Worm (Caenorhabditis elegans) whole organism, mixed stage, embryonic: ENCODE results near the gene spot-1.

ENCODE experiments used
- cnd-1 ChIP-seq: fragments of 200-800 bp; sonication (Bioruptor generic); optimal IDR thresholded peaks from 2 replicates; lab custom pipeline; 2018; ENCODE audit warnings: mild to moderate bottlenecking, missing genetic modification characterization, missing compliant biosample characterization
- lin-13 ChIP-seq: fragments of 150-350 bp; optimal IDR thresholded peaks from 2 replicates; lab custom pipeline; 2014; ENCODE audit warnings: missing biosample characterization, missing genetic modification characterization
- pha-4 ChIP-seq: fragments of 150-350 bp; optimal IDR thresholded peaks from 2 replicates; lab custom pipeline; 2018; ENCODE audit warnings: missing biosample characterization, missing genetic modification reagents, missing genetic modification characterization
- tbx-8 ChIP-seq: fragments of 200-800 bp; sonication (Bioruptor generic); optimal IDR thresholded peaks from 2 replicates; lab custom pipeline; 2018; ENCODE audit warnings: mild to moderate bottlenecking, missing genetic modification characterization, moderate library complexity, missing compliant biosample characterization
- ztf-11 ChIP-seq: fragments of 150-350 bp; optimal IDR thresholded peaks from 2 replicates; lab custom pipeline; 2014; ENCODE audit warnings: missing biosample characterization, missing genetic modification characterization

- TF ChIP-seq ztf-11 (tag; lab: Kevin White, UChicago) (no peak), lin-13 (tag; lab: Kevin White, UChicago) (no peak), pha-4 (no peak), tbx-8 (GFP tag; lab: Kevin White, UChicago) (no peak), cnd-1 (tag; lab: Kevin White, UChicago) (no peak)
These were observed 16.1 kb upstream of the spot-1 start, which contains the start of gene cwf-19L2 for ce11 chrIII:7293075-7293684.
